Fruit fly (Drosophila melanogaster): ENCODE results near the gene dy.

Gene dy

DNA sequence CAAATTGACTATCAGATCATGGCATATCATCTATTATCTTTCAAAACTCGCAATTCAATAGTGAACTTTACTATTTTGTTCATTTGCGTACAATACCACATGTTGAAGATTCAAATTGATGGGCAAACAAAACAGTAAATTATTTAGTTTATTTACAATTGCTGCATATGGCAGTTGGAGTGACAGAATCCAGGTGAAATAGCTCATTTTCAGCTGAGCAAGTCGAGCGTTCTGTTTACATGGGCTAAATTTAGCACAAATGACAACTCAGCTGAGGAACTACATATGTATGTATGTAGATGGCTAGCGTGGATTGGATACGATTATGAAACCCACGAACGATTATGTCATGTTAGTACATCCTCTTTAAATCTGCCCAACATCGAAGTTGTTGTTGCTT is 34.2 kb upstream of the dy start:
- TF ChIP-seq NfI (GFP tag; optimal IDR thresholded peaks at IDR 0.05) (no peak), C15 (GFP tag; IDR thresholded peaks at IDR 0.05) (no peak), CG10267 (tag; optimal IDR thresholded peaks at IDR 0.05) (no peak), grn (GFP tag; optimal IDR thresholded peaks at IDR 0.05) (no peak), BtbVII (GFP tag; optimal IDR thresholded peaks at IDR 0.05) (peak; percentile 43), fu2 (GFP tag; optimal IDR thresholded peaks at IDR 0.05) (no peak), E2f1 (GFP tag; IDR thresholded peaks at IDR 0.05) (no peak), lab (GFP tag; optimal IDR thresholded peaks at IDR 0.05) (peak; percentile 52), pfk (GFP tag; optimal IDR thresholded peaks at IDR 0.05) (peak; percentile 5), lola (GFP tag; optimal IDR thresholded peaks at IDR 0.05) (no peak), CG16813 (GFP tag; IDR thresholded peaks at IDR 0.05; ENCODE audit: partially characterized antibody) (no peak), Fer1 (GFP tag; optimal IDR thresholded peaks at IDR 0.05) (peak; percentile 55), CG7839 (tag; optimal IDR thresholded peaks at IDR 0.05) (no peak), CG4707 (GFP tag; optimal IDR thresholded peaks at IDR 0.05) (no peak), CG12769 (tag; optimal IDR thresholded peaks at IDR 0.05) (peak; percentile 24), CG3995 (GFP tag; optimal IDR thresholded peaks at IDR 0.05) (no peak), CG18599 (GFP tag; optimal IDR thresholded peaks at IDR 0.05) (peak; percentile 52), zf30C (GFP tag; optimal IDR thresholded peaks at IDR 0.05) (no peak), gem (tag; optimal IDR thresholded peaks at IDR 0.05) (no peak), CG6854 (GFP tag; optimal IDR thresholded peaks at IDR 0.05) (peak; percentile 21), ATbp (GFP tag; optimal IDR thresholded peaks at IDR 0.05) (peak; percentile 25), Pdp1 (GFP tag; optimal IDR thresholded peaks at IDR 0.05) (peak in 1 of 2 experiments; percentile 25), Ptx1 (GFP tag; IDR thresholded peaks at IDR 0.05) (no peak), CG13296 (GFP tag; optimal IDR thresholded peaks at IDR 0.05) (peak; percentile 0), CG15514 (GFP tag; optimal IDR thresholded peaks at IDR 0.05) (peak; percentile 9), sens (GFP tag) (peak; percentile 12), Hmr (GFP tag; optimal IDR thresholded peaks at IDR 0.05) (peak; percentile 21), CG7987 (GFP tag; optimal IDR thresholded peaks at IDR 0.05) (no peak), CG6765 (GFP tag; optimal IDR thresholded peaks at IDR 0.05) (peak; percentile 33), CG4328 (GFP tag; optimal IDR thresholded peaks at IDR 0.05) (peak; percentile 11), CG12299 (tag; optimal IDR thresholded peaks at IDR 0.05) (no peak), CG3281 (GFP tag; optimal IDR thresholded peaks at IDR 0.05) (peak; percentile 30)

DNA sequence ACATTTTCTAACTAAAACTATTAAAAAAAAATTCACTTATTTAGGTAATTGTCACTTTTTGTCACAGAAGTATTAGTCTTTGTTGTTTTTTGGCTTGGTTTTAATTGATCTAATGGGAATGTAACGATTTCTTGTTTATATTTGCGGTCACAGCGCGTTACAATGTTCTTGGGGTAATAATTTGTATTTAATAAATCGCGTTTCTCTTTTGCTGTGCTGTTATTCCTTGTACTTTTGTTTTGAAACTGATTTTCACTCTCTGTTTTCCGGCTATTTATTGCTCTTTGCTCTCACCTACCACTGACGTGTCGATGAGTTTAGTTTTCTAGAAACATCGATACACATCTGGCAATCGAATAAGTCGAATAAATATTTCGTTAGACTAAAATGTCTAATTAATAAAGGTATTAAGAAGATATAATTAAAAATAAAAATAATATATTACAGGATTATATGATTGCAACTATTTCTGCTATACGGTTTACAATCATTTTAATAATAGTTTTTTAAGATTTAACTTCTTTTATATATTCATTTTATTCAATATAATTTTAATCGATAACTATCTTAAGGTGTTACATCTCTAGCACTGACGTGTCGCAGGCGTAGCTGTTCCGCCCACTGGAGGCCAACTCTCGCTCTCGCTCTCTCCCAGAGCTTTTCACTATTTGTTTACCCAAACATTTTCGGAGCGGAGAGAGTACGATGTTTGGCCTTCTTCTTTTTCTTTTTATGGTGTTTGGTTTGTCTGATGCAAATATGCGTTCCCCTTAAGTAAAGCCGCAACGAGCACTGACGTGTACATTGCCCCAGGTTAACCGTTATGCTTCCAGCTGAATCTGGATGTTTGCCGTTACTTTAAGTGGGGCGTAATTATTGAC is 28.5 kb upstream of the dy start, which contains the start of gene Hsc70-3:
Hsc70-3 (minus strand) TSS at position 251 of the 881 bp plus-strand sequence.
- no peak for TF ChIP-seq Nf-YB (GFP tag; optimal IDR thresholded peaks at IDR 0.05)
- TF ChIP-seq CG2116 (GFP tag; optimal IDR thresholded peaks at IDR 0.05): peak; percentile 46
- peak in 1 of 2 experiments; percentile 55 for TF ChIP-seq Hr51 (GFP tag; optimal IDR thresholded peaks at IDR 0.05)
- TF ChIP-seq Bgb (GFP tag; IDR thresholded peaks at IDR 0.05; ENCODE audit: partially characterized antibody): peak; percentile 56; the same call in 1 of the 2 replicates
- no peak for TF ChIP-seq ash1 (GFP tag; optimal IDR thresholded peaks at IDR 0.05)
- peak; percentile 11 for TF ChIP-seq BtbVII (GFP tag; optimal IDR thresholded peaks at IDR 0.05)
- 0 out of 2 replicates have a peak, but pooled peaks have one; percentile 3 for TF ChIP-seq Rfx (GFP tag; IDR thresholded peaks at IDR 0.05)
- TF ChIP-seq Chrac-16 (GFP tag; optimal IDR thresholded peaks at IDR 0.05): no peak
- peak; percentile 41 for TF ChIP-seq Lhr (GFP tag; optimal IDR thresholded peaks at IDR 0.05)
- no peak for TF ChIP-seq CG17186 (GFP tag; optimal IDR thresholded peaks at IDR 0.05)
- TF ChIP-seq nerfin-1 (tag; optimal IDR thresholded peaks at IDR 0.05): peak; percentile 60
- TF ChIP-seq ato (GFP tag; IDR thresholded peaks at IDR 0.05; ENCODE audit: partially characterized antibody): no peak
- no peak for TF ChIP-seq CG15073 (GFP tag; optimal IDR thresholded peaks at IDR 0.05)
- peak in 1 of 2 experiments; percentile 32 for TF ChIP-seq Eip74EF (GFP tag; optimal IDR thresholded peaks at IDR 0.05)
- TF ChIP-seq eyg (GFP tag; optimal IDR thresholded peaks at IDR 0.05): no peak
- TF ChIP-seq zen (tag; optimal IDR thresholded peaks at IDR 0.05): no peak
